Fruit fly (Drosophila melanogaster): ENCODE measurements around the gene CG5861.

Gene CG5861

DNA sequence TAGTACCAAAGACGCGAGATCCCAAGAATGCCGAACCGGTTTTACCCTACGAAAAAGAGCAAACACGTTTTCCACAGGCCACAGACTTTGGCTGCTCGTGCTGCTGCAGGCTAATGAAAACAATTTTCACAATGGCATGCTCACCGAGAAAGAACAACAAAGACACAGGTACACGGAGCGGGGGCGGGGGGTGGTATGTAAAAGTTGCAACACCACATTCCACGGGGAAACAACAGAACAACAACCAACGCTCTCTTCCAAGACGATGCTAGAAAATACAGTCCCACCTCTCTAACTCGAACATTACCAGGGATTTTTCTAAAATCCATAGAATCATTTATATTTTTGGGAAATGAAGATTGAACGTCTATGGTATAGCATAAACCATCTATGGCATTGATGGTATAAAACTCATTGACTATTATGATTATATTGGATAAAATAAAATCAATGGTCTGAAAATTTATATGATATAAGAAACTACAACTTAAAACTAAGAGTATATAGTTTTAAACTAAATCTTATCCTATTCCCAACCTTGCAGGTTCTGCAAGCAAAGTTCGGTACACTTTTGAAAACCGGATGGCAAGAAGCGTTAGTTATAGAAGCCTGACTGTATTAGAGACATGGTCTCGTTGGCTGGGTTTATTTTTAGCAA lies 25.6 kb downstream of the CG5861 start:
- no peak for TF ChIP-seq CTCF (optimal IDR thresholded peaks at IDR 0.05)
- TF ChIP-seq CG8478 (optimal IDR thresholded peaks at IDR 0.05): no peak

DNA sequence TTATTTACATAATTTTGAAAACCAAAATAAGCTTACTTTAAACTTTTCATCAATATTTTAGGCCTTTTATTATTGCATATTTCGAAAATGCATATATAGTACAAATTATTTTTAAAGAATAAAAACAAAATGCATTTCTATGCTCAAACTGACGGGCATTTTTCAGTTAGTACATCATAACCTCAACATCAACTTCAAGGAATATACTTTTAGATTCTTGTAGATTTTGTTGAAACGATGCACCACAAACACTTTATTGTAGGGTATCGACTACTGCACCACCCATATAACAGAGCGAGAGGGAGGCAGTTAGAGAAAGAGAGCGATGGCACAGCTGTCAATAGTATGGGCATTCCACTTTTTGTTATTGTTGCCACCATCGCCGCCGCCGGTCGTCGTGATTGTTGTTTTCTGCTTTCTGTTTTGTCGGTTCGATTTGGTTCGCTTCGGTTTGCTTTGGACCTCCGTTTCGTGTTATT lies 27.3 kb downstream of the CG5861 start:
- TF ChIP-seq CG8478 (optimal IDR thresholded peaks at IDR 0.05) (no peak), CTCF (optimal IDR thresholded peaks at IDR 0.05) (no peak)

DNA sequence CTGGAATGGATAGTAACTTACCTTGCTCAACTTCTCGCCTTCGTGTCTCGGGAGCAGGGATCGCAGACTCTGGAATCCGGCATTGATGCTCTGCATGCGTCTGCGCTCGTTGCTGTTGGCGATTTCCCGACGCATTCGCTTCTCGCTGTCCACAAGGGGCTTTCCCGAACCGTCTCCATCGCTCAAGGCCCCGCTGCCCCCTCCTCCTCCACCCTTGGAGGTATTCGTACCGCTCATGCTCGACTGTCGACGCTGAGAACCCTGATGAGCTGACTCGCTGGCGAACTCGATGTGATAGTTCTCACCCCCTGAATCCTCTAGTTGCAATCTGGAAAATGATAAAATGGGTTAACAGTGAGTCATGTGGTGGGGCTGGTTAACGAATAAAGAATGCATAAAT lies 28.3 kb downstream of the CG5861 start:
- TF ChIP-seq CG8478 (optimal IDR thresholded peaks at IDR 0.05) (no peak), CTCF (optimal IDR thresholded peaks at IDR 0.05) (no peak)

DNA sequence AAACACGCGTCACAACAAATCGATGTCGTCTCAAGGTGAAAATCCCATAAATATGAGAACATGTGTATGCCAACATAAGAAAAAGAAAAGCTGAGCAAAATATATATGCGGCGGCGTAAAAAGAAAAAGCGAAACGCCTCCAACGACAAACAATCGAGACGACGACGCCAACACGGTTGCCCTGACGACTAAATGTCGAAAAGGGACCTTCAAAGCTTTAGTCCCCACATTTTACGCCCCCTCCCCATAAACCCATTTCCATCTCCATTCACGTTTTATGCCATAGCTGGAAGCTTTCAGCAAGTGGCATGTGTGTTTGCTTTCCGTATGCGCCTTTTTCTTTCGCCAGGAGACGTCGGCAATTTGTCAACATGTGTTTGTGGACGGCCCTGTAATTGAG lies 29.2 kb downstream of the CG5861 start:
- TF ChIP-seq CG8478 (optimal IDR thresholded peaks at IDR 0.05): no peak
- TF ChIP-seq CTCF (optimal IDR thresholded peaks at IDR 0.05): no peak

DNA sequence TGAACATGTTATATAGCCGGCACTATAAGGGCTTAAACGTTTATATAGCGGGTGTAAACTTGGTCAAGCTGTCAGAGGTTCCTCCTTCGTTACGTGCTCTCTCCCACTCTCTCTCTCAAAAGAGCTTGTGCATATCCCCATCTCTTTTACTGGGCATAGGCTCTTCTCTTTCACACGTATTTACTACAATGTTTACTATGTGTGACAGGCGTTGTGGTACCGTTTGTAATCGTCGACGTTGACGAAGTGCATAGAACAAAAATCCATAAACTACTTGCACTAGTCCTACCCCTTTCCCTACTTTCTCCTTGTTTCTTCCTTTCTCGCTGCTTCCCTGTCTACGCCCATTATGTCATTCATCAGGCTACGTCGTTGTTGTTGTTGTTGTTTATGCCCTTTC lies 30.3 kb downstream of the CG5861 start:
- no peak for TF ChIP-seq CTCF (optimal IDR thresholded peaks at IDR 0.05)

DNA sequence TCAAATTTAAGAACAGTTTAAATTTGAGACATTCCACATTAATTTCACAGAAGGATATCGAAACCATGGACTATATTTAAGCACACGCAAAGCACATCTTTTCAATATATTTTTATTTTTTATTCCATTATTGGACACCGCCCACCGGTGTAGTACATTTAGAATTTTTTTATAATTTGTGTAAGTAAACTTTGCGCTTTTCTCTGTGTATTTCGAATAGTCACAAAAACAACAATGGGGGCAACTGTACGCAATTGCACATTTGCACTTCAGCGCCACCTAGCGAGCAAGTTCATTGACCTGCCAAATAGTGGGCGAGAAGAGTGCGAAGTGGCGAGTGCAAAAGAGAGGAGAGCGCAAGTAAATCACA lies 31.3 kb downstream of the CG5861 start:
- TF ChIP-seq CG8478 (optimal IDR thresholded peaks at IDR 0.05) (no peak), CTCF (optimal IDR thresholded peaks at IDR 0.05) (peak; percentile 57 to 81)

DNA sequence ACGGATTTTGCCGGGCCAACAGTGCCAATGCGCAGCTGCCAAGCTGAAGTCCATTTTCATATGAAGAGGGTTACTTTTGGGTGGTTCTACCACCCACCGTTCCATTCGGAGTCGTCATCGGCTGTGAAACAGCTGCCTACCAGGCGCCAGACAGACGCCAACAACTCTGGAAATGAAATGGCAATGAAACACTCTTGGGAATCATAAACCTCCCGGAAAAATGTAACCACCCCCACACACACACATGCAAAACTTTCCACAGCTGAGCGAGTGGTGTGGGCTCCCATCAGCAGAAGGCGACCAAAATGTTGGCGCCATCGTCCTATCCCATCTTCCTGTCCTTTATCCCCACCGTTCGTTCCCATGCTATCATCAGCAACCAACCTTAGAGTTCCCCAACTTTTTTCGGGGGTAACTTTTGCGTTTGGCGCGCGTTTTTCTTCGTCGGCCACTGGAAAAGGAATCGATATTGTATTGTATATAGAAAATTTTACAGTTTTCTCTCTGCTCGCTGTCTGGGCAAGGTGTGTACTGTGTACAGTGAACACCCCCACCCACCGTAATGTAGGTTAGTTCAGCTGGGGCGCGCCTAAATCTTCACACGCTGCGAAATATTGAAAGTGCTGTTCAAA lies 31.8 kb downstream of the CG5861 start:
- TF ChIP-seq CG8478 (optimal IDR thresholded peaks at IDR 0.05) (no peak), CTCF (optimal IDR thresholded peaks at IDR 0.05) (no peak)

DNA sequence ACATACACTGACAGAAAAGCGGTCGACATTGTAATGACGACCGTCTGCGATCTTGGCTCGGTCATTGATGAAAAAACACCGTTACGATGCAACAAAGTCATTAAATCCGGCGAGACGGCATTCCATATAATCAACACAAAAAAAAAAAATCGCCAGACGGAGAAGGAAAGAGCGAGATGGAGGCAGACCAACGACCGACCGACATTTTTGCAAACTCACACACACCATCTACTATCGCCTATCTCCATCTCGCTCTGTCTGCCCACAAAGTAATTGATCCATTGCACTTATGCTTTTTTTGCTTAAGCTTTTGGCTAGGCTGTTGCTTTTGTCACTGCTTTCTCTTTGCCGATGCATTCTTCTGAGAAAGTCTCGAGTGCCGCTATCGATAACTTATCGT lies 33.0 kb downstream of the CG5861 start:
- TF ChIP-seq CTCF (optimal IDR thresholded peaks at IDR 0.05) (no peak), CG8478 (optimal IDR thresholded peaks at IDR 0.05) (no peak)

DNA sequence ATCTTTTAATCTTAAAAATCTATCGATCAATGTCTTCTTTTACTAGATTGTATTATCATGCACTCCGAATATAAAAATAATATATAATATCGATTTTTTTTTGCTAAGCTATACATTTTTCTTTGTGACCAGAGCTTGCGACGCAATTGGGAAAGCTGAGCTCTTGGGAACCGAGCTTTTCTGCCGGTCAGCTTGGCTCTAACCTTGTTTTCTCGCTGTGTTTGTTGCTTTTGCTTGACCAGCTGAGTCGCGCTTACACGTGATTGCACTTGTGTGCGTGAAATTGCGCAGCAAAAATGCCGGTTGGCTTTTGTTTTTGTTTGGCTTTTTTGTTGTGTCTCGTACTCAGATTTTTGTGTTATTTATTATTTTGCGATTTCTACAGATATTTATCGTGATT lies 33.7 kb downstream of the CG5861 start:
- TF ChIP-seq CTCF (optimal IDR thresholded peaks at IDR 0.05): no peak
- TF ChIP-seq CG8478 (optimal IDR thresholded peaks at IDR 0.05): no peak

DNA sequence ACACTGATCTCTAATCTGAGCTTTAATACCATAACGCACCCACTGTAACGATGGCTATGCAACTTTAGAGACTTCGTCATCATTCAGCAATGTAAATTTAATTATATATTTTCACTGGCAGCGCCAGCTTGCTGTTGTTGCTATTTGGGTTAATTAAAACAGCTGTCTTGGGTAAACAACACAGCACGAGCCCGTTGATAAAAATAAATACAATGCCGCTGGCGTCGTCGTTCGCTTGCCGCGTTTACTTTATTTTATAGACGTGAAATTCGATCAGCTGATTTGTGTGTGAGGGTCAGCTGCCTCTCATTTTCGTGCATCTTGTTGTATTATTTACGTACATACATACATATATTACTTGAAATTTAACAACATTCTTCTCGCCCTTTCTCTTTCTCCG lies 34.4 kb downstream of the CG5861 start:
- no peak for TF ChIP-seq CTCF (optimal IDR thresholded peaks at IDR 0.05)
- TF ChIP-seq CG8478 (optimal IDR thresholded peaks at IDR 0.05): no peak

DNA sequence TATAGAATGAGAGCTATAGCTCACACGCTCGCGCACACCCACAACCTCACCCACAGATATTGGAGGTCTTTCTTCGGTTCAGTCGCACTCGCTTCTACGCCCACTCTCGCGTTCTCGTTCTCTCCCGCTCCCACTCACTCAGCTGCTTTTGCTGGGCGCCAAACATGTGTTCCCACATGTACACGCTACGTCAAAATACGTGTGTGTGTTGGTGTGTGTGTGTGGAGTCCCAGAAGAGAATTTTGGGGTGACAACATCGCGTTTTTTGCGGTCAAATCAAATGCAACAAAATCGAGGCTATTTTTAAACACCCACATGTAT lies 35.7 kb downstream of the CG5861 start:
- TF ChIP-seq CTCF (optimal IDR thresholded peaks at IDR 0.05) (no peak), CG8478 (optimal IDR thresholded peaks at IDR 0.05) (no peak)

DNA sequence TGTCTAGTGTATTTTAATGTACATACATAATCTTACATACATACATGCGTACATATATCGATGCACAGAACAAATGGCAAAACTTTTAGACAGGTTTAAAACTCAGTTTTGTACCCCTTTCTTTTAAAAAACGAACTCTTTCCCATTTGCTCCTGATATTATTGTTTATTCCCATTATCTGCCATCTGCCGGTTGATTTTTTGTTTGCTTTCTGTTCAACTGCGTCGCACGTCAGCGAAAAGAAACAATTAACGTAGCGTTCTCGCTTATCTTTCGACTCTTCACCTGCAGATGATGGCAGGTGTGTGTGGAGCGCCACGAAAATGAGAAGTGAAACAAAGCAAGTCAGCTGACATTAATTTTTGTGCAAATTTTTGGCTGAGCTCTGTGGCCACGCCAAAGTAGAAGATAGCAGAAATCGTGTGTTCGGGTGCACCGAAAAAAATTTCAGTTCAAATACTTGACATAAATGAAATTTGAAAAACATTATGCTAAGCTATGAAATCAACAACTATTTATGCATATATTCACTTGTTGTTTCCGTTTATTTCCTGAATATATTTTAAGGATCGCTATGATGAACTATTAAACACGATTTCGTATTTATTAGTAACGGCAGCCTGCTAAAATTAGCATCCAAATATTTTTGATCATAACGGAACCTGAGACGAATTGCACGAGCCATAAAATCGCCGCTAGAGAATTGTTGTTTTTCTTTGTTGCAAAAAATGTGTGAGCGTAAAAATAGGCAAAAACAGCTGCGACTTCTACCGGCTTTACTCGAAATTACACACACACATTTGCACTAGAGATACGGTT lies 36.2 kb downstream of the CG5861 start:
- TF ChIP-seq CTCF (optimal IDR thresholded peaks at IDR 0.05) (no peak), CG8478 (optimal IDR thresholded peaks at IDR 0.05) (no peak)

DNA sequence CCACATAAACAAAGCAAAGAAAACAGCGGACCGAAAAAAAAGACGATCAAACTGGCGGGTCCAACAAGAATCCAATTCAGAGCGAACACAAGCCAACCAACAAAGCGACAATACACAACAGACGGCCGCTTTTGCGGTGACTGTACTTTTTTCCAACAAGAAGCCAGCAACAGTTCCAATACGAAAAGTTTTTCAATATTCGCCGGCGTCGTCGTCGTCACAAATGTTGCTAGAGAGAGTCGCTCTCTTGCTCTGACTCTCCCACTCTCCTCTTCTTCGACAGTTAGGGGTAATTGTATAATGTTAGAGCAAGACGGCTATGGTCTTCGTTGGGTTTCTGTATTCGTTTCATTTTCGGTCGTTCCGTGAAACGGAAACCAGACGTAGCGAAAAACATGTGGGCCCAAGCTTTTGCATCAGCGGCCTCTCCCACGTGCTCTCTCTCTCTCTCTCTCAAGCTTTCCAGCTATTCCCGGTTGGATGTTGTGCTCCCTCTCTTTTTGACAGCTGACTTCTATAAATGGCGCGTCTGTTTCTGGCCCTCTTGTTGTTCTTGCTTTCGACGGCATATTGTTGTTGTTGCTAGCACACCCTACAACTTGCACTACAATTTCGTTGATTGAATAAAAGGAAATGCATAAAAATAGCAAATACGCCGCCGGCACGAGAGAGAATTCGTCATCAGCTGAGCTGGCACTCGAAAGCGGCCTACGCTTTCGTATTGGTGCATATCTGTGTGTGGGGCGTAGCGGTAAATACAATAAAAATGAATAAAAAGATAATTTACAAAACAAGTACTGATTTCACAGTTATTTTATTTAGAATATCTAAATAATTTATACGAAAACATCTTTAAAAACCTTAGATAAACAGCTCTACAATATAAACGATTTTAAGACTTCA lies 37.6 kb downstream of the CG5861 start:
- no peak for TF ChIP-seq CG8478 (optimal IDR thresholded peaks at IDR 0.05)
- no peak for TF ChIP-seq CTCF (optimal IDR thresholded peaks at IDR 0.05)

DNA sequence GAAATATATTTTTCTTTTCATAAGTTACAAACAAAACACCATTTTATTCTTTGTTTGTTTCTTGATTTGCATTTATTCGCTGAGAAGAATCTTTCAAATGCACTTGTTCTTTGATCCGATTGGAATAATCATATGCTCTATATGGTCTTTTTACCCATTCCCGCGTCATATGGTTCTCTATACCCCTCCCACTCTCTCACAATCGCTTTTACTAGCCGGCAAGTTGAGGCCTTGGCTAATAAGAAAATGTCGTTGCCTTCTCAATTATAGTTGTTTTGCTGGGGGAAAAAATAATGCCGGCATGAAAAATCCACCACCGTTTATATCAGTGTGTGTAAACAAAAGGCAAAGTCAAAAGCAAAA lies 38.2 kb downstream of the CG5861 start:
- TF ChIP-seq CTCF (optimal IDR thresholded peaks at IDR 0.05) (no peak), CG8478 (optimal IDR thresholded peaks at IDR 0.05) (no peak)

DNA sequence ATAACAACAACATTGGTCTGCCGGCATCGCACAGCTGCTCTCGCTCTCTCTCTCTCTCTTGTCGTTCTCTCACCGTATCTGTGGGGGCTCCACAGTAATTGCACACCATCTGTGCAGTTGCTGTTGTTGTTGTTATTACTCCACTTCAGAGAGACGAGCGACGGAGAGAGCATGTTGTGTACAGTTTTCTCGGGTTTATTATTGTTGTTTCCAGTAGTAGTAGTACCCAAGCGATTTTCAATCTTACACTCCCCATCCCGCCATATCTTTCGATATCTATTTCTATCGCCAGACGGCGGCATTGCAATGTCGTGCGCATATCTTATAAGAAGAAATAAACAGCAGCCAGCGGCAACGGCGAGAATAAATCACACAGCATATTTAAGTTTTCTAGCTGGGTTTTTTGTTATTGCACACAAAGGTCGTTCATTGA lies 39.0 kb downstream of the CG5861 start:
- TF ChIP-seq CTCF (optimal IDR thresholded peaks at IDR 0.05) (no peak), CG8478 (optimal IDR thresholded peaks at IDR 0.05) (no peak)

Data from S2 (cell line).